Worm (Caenorhabditis elegans) whole organism, L1 larva: ENCODE measurements around the gene srh-147.

Source experiments
- aha-1 ChIP-seq: fragments of 150-350 bp; optimal IDR thresholded peaks from 2 replicates; lab custom pipeline; 2014; ENCODE audit warnings: missing biosample characterization, missing genetic modification characterization
- alr-1 ChIP-seq: fragments of 200-800 bp; sonication (Bioruptor generic); optimal IDR thresholded peaks from 2 replicates; lab custom pipeline; 2018; ENCODE audit warnings: borderline replicate concordance, mild to moderate bottlenecking, missing genetic modification characterization, missing compliant biosample characterization
- aly-2 ChIP-seq: fragments of 150-350 bp; optimal IDR thresholded peaks from 2 replicates; lab custom pipeline; 2014; ENCODE audit warnings: missing biosample characterization, missing genetic modification characterization
- ama-1 ChIP-seq: fragments of 150-350 bp; optimal IDR thresholded peaks from 2 replicates; lab custom pipeline; 2014
- ceh-82 ChIP-seq, 3 experiments: fragments of 150-350 bp in 1 of 3; sonication (generic microtip) in 2 of 3; optimal IDR thresholded peaks; 2 replicates each; lab custom pipeline; 2014 to 2017; ENCODE audit warnings: missing biosample characterization in 3 of 3, missing genetic modification characterization in 3 of 3
- dpl-1 ChIP-seq, 3 experiments: fragments of 150-350 bp in 2 of 3; sonication (generic microtip) in 1 of 3; optimal IDR thresholded peaks; 2 replicates each; lab custom pipeline; 2014 to 2017; ENCODE audit warnings: missing biosample characterization in 3 of 3, missing genetic modification characterization in 3 of 3, missing genetic modification reagents in 3 of 3
- efl-1 ChIP-seq, 4 experiments: fragments of 150-350 bp; optimal IDR thresholded peaks in 3 of 4; peaks in 1 of 4; 1 replicate in 1 of 4; 2 replicates in 3 of 4; lab custom pipeline; 2014; ENCODE audit warnings: missing biosample characterization in 2 of 4, missing genetic modification characterization in 2 of 4, missing genetic modification reagents in 2 of 4
- egl-13 ChIP-seq: sonication (generic microtip); optimal IDR thresholded peaks from 2 replicates; lab custom pipeline; 2016; ENCODE audit warnings: missing genotype, missing genetic modification reagents, missing genetic modification characterization, missing compliant biosample characterization
- egl-27 ChIP-seq, 2 experiments: fragments of 150-350 bp in 1 of 2; sonication (generic microtip); optimal IDR thresholded peaks; 3 replicates each; lab custom pipeline; 2017 to 2018; ENCODE audit warnings: missing biosample characterization in 2 of 2, missing genetic modification characterization in 2 of 2, missing genetic modification reagents in 2 of 2
- elt-2 ChIP-seq: sonication (generic microtip); optimal IDR thresholded peaks from 2 replicates; lab custom pipeline; 2016; ENCODE audit warnings: missing genetic modification characterization, mild to moderate bottlenecking, inconsistent platforms, missing compliant biosample characterization, missing genetic modification reagents
- elt-3 ChIP-seq, 6 experiments: fragments of 150-350 bp in 1 of 6; sonication (generic microtip); optimal IDR thresholded peaks; 2 replicates each; lab custom pipeline; 2017 to 2018; ENCODE audit warnings: missing biosample characterization in 6 of 6, missing genetic modification characterization in 6 of 6, inconsistent platforms in 1 of 6
- hlh-17 ChIP-seq: fragments of 200-800 bp; sonication (Bioruptor generic); optimal IDR thresholded peaks from 2 replicates; lab custom pipeline; 2018; ENCODE audit warnings: missing genetic modification characterization, mild to moderate bottlenecking, missing compliant biosample characterization, moderate library complexity, borderline replicate concordance
- hlh-4 ChIP-seq: sonication (generic microtip); optimal IDR thresholded peaks from 2 replicates; lab custom pipeline; 2016; ENCODE audit warnings: mild to moderate bottlenecking, missing genetic modification characterization, missing compliant biosample characterization
- hpl-2 ChIP-seq: fragments of 150-350 bp; optimal IDR thresholded peaks from 2 replicates; lab custom pipeline; 2014; ENCODE audit warnings: missing biosample characterization, missing genetic modification reagents, missing genetic modification characterization
- lin-13 ChIP-seq: fragments of 150-350 bp; optimal IDR thresholded peaks from 2 replicates; lab custom pipeline; 2014; ENCODE audit warnings: missing biosample characterization, missing genetic modification reagents, missing genetic modification characterization
- lin-14 ChIP-seq: fragments of 200-800 bp; sonication (Bioruptor generic); optimal IDR thresholded peaks from 2 replicates; lab custom pipeline; 2018; ENCODE audit warnings: mild to moderate bottlenecking, missing genetic modification characterization, moderate library complexity, missing compliant biosample characterization
- lin-15B ChIP-seq: fragments of 150-350 bp; sonication (generic microtip); optimal IDR thresholded peaks from 3 replicates; lab custom pipeline; 2014; ENCODE audit warnings: missing biosample characterization, missing genetic modification characterization
- lir-3 ChIP-seq: sonication (generic microtip); optimal IDR thresholded peaks from 2 replicates; lab custom pipeline; 2016; ENCODE audit warnings: mild to moderate bottlenecking, missing genetic modification characterization, moderate library complexity, missing compliant biosample characterization; ENCODE audit not compliant: poor library complexity
- nhr-11 ChIP-seq: fragments of 150-350 bp; optimal IDR thresholded peaks from 2 replicates; lab custom pipeline; 2014; ENCODE audit warnings: missing biosample characterization, missing genetic modification characterization
- nhr-19 ChIP-seq: fragments of 200-800 bp; sonication (Bioruptor generic); conservative IDR thresholded peaks from 2 replicates; pipeline ENCODE4 v1.3.6; 2022; ENCODE audit warnings: missing genetic modification characterization, missing compliant biosample characterization
- nhr-20 ChIP-seq: sonication (generic microtip); optimal IDR thresholded peaks from 2 replicates; lab custom pipeline; 2016; ENCODE audit warnings: mild to moderate bottlenecking, missing genetic modification characterization, missing compliant biosample characterization
- nhr-28 ChIP-seq: fragments of 150-350 bp; optimal IDR thresholded peaks from 2 replicates; lab custom pipeline; 2014; ENCODE audit warnings: missing biosample characterization, missing genetic modification characterization
- nhr-71 ChIP-seq: sonication (generic microtip); optimal IDR thresholded peaks from 2 replicates; lab custom pipeline; 2016; ENCODE audit warnings: mild to moderate bottlenecking, missing genetic modification characterization, moderate library complexity, missing compliant biosample characterization
- nhr-77 ChIP-seq: fragments of 150-350 bp; optimal IDR thresholded peaks from 2 replicates; lab custom pipeline; 2014; ENCODE audit warnings: missing biosample characterization, missing genetic modification characterization
- nhr-85 ChIP-seq: sonication (generic microtip); peaks from one replicate; lab custom pipeline; 2016; ENCODE audit warnings: missing genetic modification characterization, inconsistent platforms, missing compliant biosample characterization
- snpc-4 ChIP-seq: fragments of 150-350 bp; optimal IDR thresholded peaks from 2 replicates; lab custom pipeline; 2014; ENCODE audit warnings: missing biosample characterization, missing genetic modification characterization
- snu-23 ChIP-seq: sonication (generic microtip); optimal IDR thresholded peaks from 2 replicates; lab custom pipeline; 2016; ENCODE audit warnings: missing genetic modification characterization, missing compliant biosample characterization
- unc-130 ChIP-seq: fragments of 150-350 bp; optimal IDR thresholded peaks from 2 replicates; lab custom pipeline; 2017; ENCODE audit warnings: missing biosample characterization, missing genetic modification characterization, inconsistent platforms
- unc-30 ChIP-seq: sonication (generic microtip); optimal IDR thresholded peaks from 2 replicates; lab custom pipeline; 2017; ENCODE audit warnings: missing biosample characterization, missing genetic modification characterization
- unc-86 ChIP-seq: sonication (generic microtip); optimal IDR thresholded peaks from 2 replicates; lab custom pipeline; 2016; ENCODE audit warnings: missing genetic modification characterization, missing compliant biosample characterization
- unc-98 ChIP-seq: fragments of 200-800 bp; sonication (Bioruptor generic); IDR thresholded peaks from 2 replicates; pipeline ENCODE4 v1.3.6; 2022; ENCODE audit warnings: missing genetic modification characterization, missing compliant biosample characterization
- vab-15 ChIP-seq: sonication (generic microtip); optimal IDR thresholded peaks from 2 replicates; lab custom pipeline; 2017; ENCODE audit warnings: missing genotype, mild to moderate bottlenecking, missing genetic modification characterization, missing compliant biosample characterization
- zip-4 ChIP-seq: fragments of 200-800 bp; sonication (Bioruptor generic); optimal IDR thresholded peaks from 2 replicates; lab custom pipeline; 2018; ENCODE audit warnings: mild to moderate bottlenecking, missing genetic modification characterization, moderate library complexity, missing compliant biosample characterization

The srh-147 gene

DNA sequence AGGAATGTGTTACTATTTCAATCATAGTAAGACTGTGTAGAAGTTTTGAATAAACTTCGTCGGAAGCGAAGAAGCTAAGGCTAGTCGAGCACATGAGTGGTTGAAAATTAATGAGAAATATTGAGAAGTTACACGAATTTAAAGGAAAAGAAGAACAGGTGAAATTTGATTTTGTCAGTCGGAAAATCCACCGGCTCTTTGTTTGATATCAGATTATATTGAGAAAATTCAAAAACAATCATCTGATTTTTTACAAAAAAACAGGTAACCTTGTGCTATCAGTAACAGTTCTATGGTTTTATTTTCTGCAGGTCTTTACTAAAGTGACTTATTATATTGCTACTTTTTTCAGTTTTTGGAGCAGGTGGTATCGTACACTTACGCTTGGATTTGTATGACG is 8.2 kb upstream of the srh-147 start, which contains the start of gene srh-148:
Gene srh-148, minus strand, starts transcription at position 101 of the 400 bp plus-strand sequence.
- TF ChIP-seq nhr-28 (tag; lab: Kevin White, UChicago) (no peak), snpc-4 (tag; lab: Kevin White, UChicago) (no peak), nhr-77 (no peak), zip-4 (GFP tag; lab: Kevin White, UChicago) (no peak), hlh-4 (peak; percentile 20), ceh-82 (tag; optimal IDR thresholded peaks at IDR 0.05; lab: Kevin White, UChicago) (no peak)

DNA sequence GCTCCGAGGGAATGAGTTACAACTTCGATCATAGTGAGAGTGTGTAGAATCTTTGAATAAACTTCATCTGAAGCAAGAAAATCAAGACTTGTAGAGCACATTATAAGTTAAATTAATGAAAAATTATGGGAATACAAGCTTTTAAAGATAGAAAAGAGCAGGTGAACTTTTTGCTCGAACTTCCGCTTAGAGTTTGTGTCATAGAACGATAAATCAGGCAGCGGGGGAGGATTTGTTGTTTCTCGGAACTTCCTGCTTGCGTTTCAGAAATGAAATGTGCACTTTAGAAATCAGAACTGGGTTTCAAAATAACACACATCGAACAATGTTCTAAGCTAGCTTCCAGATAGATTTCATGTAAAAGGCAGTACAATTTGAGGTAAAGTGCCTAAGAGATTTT is 9.0 kb downstream of the srh-147 start, which contains the start of gene srh-149:
Gene srh-149, minus strand, starts transcription at position 101 of the 400 bp plus-strand sequence.
- no peak for TF ChIP-seq unc-86 (tag; lab: Kevin White, UChicago)
- peak; percentile 50 for TF ChIP-seq hlh-4

DNA sequence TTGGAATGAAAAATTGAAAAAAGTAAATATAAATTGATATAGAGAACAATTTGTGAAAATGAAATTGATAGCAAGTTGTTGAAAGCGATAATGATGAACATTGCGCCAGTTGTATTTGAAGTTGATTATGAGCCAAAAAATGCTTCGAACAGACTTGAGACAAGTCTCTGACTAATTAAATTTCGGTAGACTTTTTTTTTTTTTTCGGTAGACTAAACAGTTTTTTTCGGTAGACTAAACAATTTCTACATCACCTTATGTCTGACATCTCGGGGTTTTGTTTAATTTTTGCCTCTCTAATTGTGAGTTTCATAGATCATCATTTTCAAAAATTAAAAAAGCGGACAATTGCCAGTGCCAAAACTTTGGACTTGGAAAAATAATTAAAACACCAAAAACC is 16.5 kb downstream of the srh-147 start, which contains the start of gene srbc-54:
Gene srbc-54, minus strand, starts transcription at position 101 of the 400 bp plus-strand sequence.
- TF ChIP-seq nhr-11 (tag; lab: Kevin White, UChicago), result no peak
- TF ChIP-seq nhr-85 (tag; lab: Kevin White, UChicago), result no peak
- no peak for TF ChIP-seq elt-3 (tag; optimal IDR thresholded peaks at IDR 0.05; lab: Kevin White, UChicago)
- TF ChIP-seq egl-27 (tag; optimal IDR thresholded peaks at IDR 0.05; lab: Kevin White, UChicago), result no peak
- no peak for TF ChIP-seq unc-30
- no peak for TF ChIP-seq aly-2 (tag; lab: Kevin White, UChicago)
- TF ChIP-seq hpl-2 (GFP tag; lab: Kevin White, UChicago), result no peak
- TF ChIP-seq alr-1, result no peak
- no peak for TF ChIP-seq egl-13 (tag; lab: Kevin White, UChicago)
- TF ChIP-seq lir-3, result no peak
- no peak for TF ChIP-seq nhr-20
- no peak for TF ChIP-seq snu-23 (GFP tag; lab: Kevin White, UChicago)
- TF ChIP-seq ama-1 (lab: Kevin White, UChicago), result no peak
- TF ChIP-seq nhr-71 (tag; lab: Kevin White, UChicago), result no peak

DNA sequence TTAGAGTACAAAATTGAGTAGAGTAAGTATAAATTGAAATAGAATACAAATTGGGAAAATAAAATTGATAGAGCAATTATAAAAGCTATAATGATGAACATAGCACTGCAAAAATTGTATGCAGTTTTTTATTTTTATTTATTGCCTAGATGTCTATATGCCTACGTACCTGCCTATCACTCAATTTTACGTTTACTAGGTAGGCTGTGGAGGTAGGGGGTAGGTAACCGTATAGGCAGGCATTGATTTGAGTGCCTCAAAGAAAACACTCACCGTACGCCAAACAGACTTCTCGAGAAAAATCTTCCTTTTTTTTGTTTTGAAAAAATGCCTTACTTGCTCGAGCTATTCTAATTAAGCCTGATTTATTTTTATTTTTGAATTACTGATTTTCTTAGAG is 18.5 kb downstream of the srh-147 start, which contains the start of gene srbc-56:
Gene srbc-56, minus strand, starts transcription at position 101 of the 400 bp plus-strand sequence.
- TF ChIP-seq snpc-4 (tag; lab: Kevin White, UChicago) (no peak), aha-1 (tag; lab: Kevin White, UChicago) (no peak)

DNA sequence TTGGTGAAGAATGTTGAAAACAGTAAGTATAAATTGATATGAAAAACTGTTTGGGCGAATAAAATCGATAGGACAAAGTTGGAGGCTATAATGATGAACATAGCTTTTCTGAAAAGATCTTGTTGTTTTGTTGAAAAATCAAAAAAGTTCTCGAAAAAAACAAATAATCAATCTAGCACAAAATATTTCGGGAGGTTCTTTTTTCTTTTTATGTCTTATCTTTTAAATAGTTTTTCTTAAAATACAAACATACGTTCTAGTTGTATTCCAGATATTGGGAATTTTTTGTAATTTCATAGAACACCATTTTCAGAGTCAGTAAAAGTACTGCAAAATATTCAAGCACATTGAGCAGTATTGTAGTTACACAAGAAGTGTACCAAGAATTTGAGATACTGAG is 20.2 kb downstream of the srh-147 start, which contains the start of gene srbc-55:
Gene srbc-55, minus strand, starts transcription at position 101 of the 400 bp plus-strand sequence.
- TF ChIP-seq dpl-1 (GFP tag; optimal IDR thresholded peaks at IDR 0.05; lab: Kevin White, UChicago) (no peak), lin-13 (GFP tag; lab: Kevin White, UChicago) (no peak), nhr-11 (tag; lab: Kevin White, UChicago) (no peak), lin-14 (GFP tag; lab: Kevin White, UChicago) (no peak), nhr-85 (tag; lab: Kevin White, UChicago) (no peak), efl-1 (optimal IDR thresholded peaks at IDR 0.05; lab: Kevin White, UChicago) (no peak), efl-1 (GFP tag; optimal IDR thresholded peaks at IDR 0.05 in 1 of 2; lab: Kevin White, UChicago) (no peak), elt-2 (tag; lab: Kevin White, UChicago) (no peak), lin-15B (tag; lab: Kevin White, UChicago) (no peak), nhr-19 (GFP tag; lab: Robert Waterston, UW) (no peak), unc-98 (GFP tag; lab: Robert Waterston, UW) (no peak), elt-3 (tag; optimal IDR thresholded peaks at IDR 0.05; lab: Kevin White, UChicago) (no peak), vab-15 (tag; lab: Kevin White, UChicago) (no peak), hlh-17 (GFP tag; lab: Kevin White, UChicago) (no peak), unc-130 (tag; lab: Kevin White, UChicago) (no peak), lir-3 (no peak)
